Fruit fly (Drosophila melanogaster) whole organism, embryonic: ENCODE data around the gene CG5191.

ENCODE experiments used
- Ada2b ChIP-seq: fragments of 200-800 bp; sonication (Bioruptor generic); IDR thresholded peaks from 2 replicates; pipeline ENCODE4 v1.3.6; 2022; ENCODE audit warnings: missing biosample characterization, missing genetic modification characterization
- Atf6 ChIP-seq: fragments of 200-800 bp; sonication (Bioruptor generic); IDR thresholded peaks from 2 replicates; pipeline ENCODE4 v1.3.6; 2022; ENCODE audit warnings: missing biosample characterization, missing genetic modification characterization
- B-H1 ChIP-seq: fragments of 200-800 bp; sonication (Bioruptor generic); IDR thresholded peaks from 3 replicates; pipeline ENCODE4 v1.3.6; 2022; ENCODE audit warnings: missing biosample characterization, missing genetic modification characterization
- Bteb2 ChIP-seq: fragments of 200-800 bp; sonication (Bioruptor generic); optimal IDR thresholded peaks from 2 replicates; lab custom pipeline; 2016; ENCODE audit warnings: missing biosample characterization, missing genetic modification characterization
- CG10565 ChIP-seq: fragments of 200-800 bp; sonication (Bioruptor generic); optimal IDR thresholded peaks from 3 replicates; lab custom pipeline; 2016; ENCODE audit warnings: missing biosample characterization, mild to moderate bottlenecking, missing genetic modification characterization
- CG10654 ChIP-seq: fragments of 200-800 bp; sonication (Bioruptor generic); optimal IDR thresholded peaks from 2 replicates; lab custom pipeline; 2016; ENCODE audit warnings: missing biosample characterization, missing genetic modification characterization
- CG10979 ChIP-seq: fragments of 200-800 bp; sonication (Bioruptor generic); optimal IDR thresholded peaks from 2 replicates; lab custom pipeline; 2018; ENCODE audit warnings: missing biosample characterization, mild to moderate bottlenecking, missing genetic modification characterization, moderate library complexity
- CG12071 ChIP-seq: fragments of 200-800 bp; sonication (Bioruptor generic); optimal IDR thresholded peaks from 3 replicates; lab custom pipeline; 2018; ENCODE audit warnings: missing biosample characterization, mild to moderate bottlenecking, missing genetic modification characterization
- CG13287 ChIP-seq: fragments of 200-800 bp; sonication (Bioruptor generic); IDR thresholded peaks from 2 replicates; pipeline ENCODE4 v1.3.6; 2022; ENCODE audit warnings: missing biosample characterization, missing genetic modification characterization; ENCODE audit not compliant: partially characterized antibody
- CG14860 ChIP-seq: fragments of 200-800 bp; sonication (Bioruptor generic); IDR thresholded peaks from 3 replicates; pipeline ENCODE4 v1.3.6; 2022; ENCODE audit warnings: missing biosample characterization, missing genetic modification characterization; ENCODE audit not compliant: partially characterized antibody
- CG1529 ChIP-seq: fragments of 200-800 bp; sonication (Bioruptor generic); optimal IDR thresholded peaks from 3 replicates; lab custom pipeline; 2018; ENCODE audit warnings: missing biosample characterization, missing genetic modification characterization
- CG1603 ChIP-seq: fragments of 200-800 bp; sonication (Bioruptor generic); optimal IDR thresholded peaks from 2 replicates; lab custom pipeline; 2019; ENCODE audit warnings: missing biosample characterization, mild to moderate bottlenecking, missing genetic modification characterization, moderate library complexity
- CG17385 ChIP-seq: fragments of 200-800 bp; sonication (Bioruptor generic); optimal IDR thresholded peaks from 3 replicates; lab custom pipeline; 2018; ENCODE audit warnings: missing biosample characterization, mild to moderate bottlenecking, missing genetic modification characterization
- CG1792 ChIP-seq: fragments of 200-800 bp; sonication (Bioruptor generic); optimal IDR thresholded peaks from 2 replicates; lab custom pipeline; 2016; ENCODE audit warnings: missing biosample characterization, missing genetic modification characterization
- CG18262 ChIP-seq: fragments of 200-800 bp; optimal IDR thresholded peaks from 3 replicates; lab custom pipeline; 2019; ENCODE audit warnings: missing biosample characterization, mild to moderate bottlenecking, missing genetic modification characterization, moderate library complexity
- CG18619 ChIP-seq: fragments of 200-800 bp; sonication (Bioruptor generic); optimal IDR thresholded peaks from 3 replicates; lab custom pipeline; 2017; ENCODE audit warnings: missing biosample characterization, mild to moderate bottlenecking, missing genetic modification characterization
- CG3065 ChIP-seq: fragments of 200-800 bp; sonication (Bioruptor generic); optimal IDR thresholded peaks from 2 replicates; lab custom pipeline; 2016; ENCODE audit warnings: missing biosample characterization, missing genetic modification characterization
- CG3847 ChIP-seq: fragments of 200-800 bp; sonication (Bioruptor generic); IDR thresholded peaks from 2 replicates; pipeline ENCODE4 v1.3.6; 2022; ENCODE audit warnings: missing biosample characterization, missing genetic modification characterization
- CG4282 ChIP-seq: fragments of 200-800 bp; sonication (Bioruptor generic); optimal IDR thresholded peaks from 2 replicates; lab custom pipeline; 2016; ENCODE audit warnings: missing biosample characterization, missing genetic modification characterization
- CG4328 ChIP-seq: fragments of 200-800 bp; sonication (Bioruptor generic); optimal IDR thresholded peaks from 3 replicates; lab custom pipeline; 2017; ENCODE audit warnings: missing biosample characterization, missing genetic modification reagents, missing genetic modification characterization
- CG6854 ChIP-seq: fragments of 200-800 bp; sonication (Bioruptor generic); optimal IDR thresholded peaks from 3 replicates; lab custom pipeline; 2017; ENCODE audit warnings: missing biosample characterization, mild to moderate bottlenecking, missing genetic modification characterization
- CG8765 ChIP-seq: fragments of 200-800 bp; sonication (Bioruptor generic); IDR thresholded peaks from 2 replicates; pipeline ENCODE4 v1.3.6; 2022; ENCODE audit warnings: missing biosample characterization, missing genetic modification characterization
- CG9817 ChIP-seq: fragments of 200-800 bp; sonication (Bioruptor generic); optimal IDR thresholded peaks from 2 replicates; lab custom pipeline; 2018; ENCODE audit warnings: missing biosample characterization, mild to moderate bottlenecking, missing genetic modification characterization, moderate library complexity
- HLH54F ChIP-seq: fragments of 200-800 bp; sonication (Bioruptor generic); optimal IDR thresholded peaks from 3 replicates; lab custom pipeline; 2016; ENCODE audit warnings: missing biosample characterization, missing genetic modification characterization
- Hr3 ChIP-seq: fragments of 200-800 bp; sonication (Bioruptor generic); optimal IDR thresholded peaks from 3 replicates; lab custom pipeline; 2016; ENCODE audit warnings: missing biosample characterization, missing genetic modification characterization
- Jarid2 ChIP-seq: fragments of 200-800 bp; sonication (Bioruptor generic); optimal IDR thresholded peaks from 3 replicates; lab custom pipeline; 2017; ENCODE audit warnings: mild to moderate bottlenecking, missing biosample characterization, missing genetic modification reagents, missing genetic modification characterization
- Max ChIP-seq: fragments of 200-800 bp; sonication (Bioruptor generic); optimal IDR thresholded peaks from 2 replicates; lab custom pipeline; 2016; ENCODE audit warnings: missing biosample characterization, mild to moderate bottlenecking, missing genetic modification characterization
- NFAT ChIP-seq: fragments of 200-800 bp; sonication (Bioruptor generic); IDR thresholded peaks from 2 replicates; pipeline ENCODE4 v1.3.6; 2022; ENCODE audit warnings: missing biosample characterization, missing genetic modification characterization
- Ptx1 ChIP-seq: fragments of 200-800 bp; sonication (Bioruptor generic); IDR thresholded peaks from 2 replicates; pipeline ENCODE4 v1.3.6; 2022; ENCODE audit warnings: missing biosample characterization, missing genetic modification characterization
- Stat92E ChIP-seq, 3 experiments: fragments of >200 bp in 2 of 3; fragments of 200-800 bp in 1 of 3; sonication (Bioruptor generic) in 1 of 3; optimal IDR thresholded peaks; 2 replicates each; lab custom pipeline; 2017 to 2019; ENCODE audit warnings: missing biosample characterization in 3 of 3, missing genetic modification characterization in 3 of 3, mild to moderate bottlenecking in 1 of 3, moderate library complexity in 1 of 3
- Trl ChIP-seq, 3 experiments: fragments of >200 bp in 2 of 3; fragments of 200-800 bp in 1 of 3; sonication (Bioruptor generic) in 1 of 3; optimal IDR thresholded peaks; 2 replicates in 1 of 3; 3 replicates in 2 of 3; lab custom pipeline; 2016 to 2017; ENCODE audit warnings: missing biosample characterization in 1 of 3, missing genetic modification characterization in 1 of 3
- bsh ChIP-seq, 2 experiments: fragments of 200-800 bp; sonication (Bioruptor generic); optimal IDR thresholded peaks; 2 replicates each; lab custom pipeline; 2017 to 2018; ENCODE audit warnings: mild to moderate bottlenecking in 2 of 2, missing biosample characterization in 2 of 2, missing genetic modification characterization in 2 of 2, moderate library complexity in 1 of 2
- cato ChIP-seq: fragments of 200-800 bp; sonication (Bioruptor generic); optimal IDR thresholded peaks from 2 replicates; lab custom pipeline; 2016; ENCODE audit warnings: missing biosample characterization, missing genetic modification characterization, borderline replicate concordance
- chif ChIP-seq, 2 experiments: fragments of 200-800 bp; sonication (Bioruptor generic); optimal IDR thresholded peaks; 3 replicates each; lab custom pipeline; 2016; ENCODE audit warnings: missing biosample characterization in 2 of 2, missing genetic modification characterization in 2 of 2
- chm ChIP-seq: fragments of 200-800 bp; sonication (Bioruptor generic); IDR thresholded peaks from 2 replicates; pipeline ENCODE4 v1.3.6; 2022; ENCODE audit warnings: missing biosample characterization, missing genetic modification characterization
- eve ChIP-seq, 2 experiments: fragments of >200 bp; optimal IDR thresholded peaks; 2 replicates each; lab custom pipeline; 2017; ENCODE audit warnings: missing biosample characterization in 2 of 2, missing genetic modification characterization in 2 of 2
- fd3F ChIP-seq: fragments of 200-800 bp; sonication (Bioruptor generic); optimal IDR thresholded peaks from 2 replicates; lab custom pipeline; 2018; ENCODE audit warnings: missing biosample characterization, mild to moderate bottlenecking, missing genetic modification characterization, moderate library complexity
- hkb ChIP-seq, 2 experiments: fragments of 200-800 bp in 1 of 2; fragments of >200 bp in 1 of 2; sonication (Bioruptor generic) in 1 of 2; IDR thresholded peaks in 1 of 2; optimal IDR thresholded peaks in 1 of 2; 2 replicates each; pipeline versions ENCODE4 v1.3.6 to Lab custom; 2017 to 2022; ENCODE audit warnings: missing biosample characterization in 1 of 2, missing genetic modification characterization in 1 of 2
- jigr1 ChIP-seq: fragments of 200-800 bp; sonication (Bioruptor generic); IDR thresholded peaks from 3 replicates; pipeline ENCODE4 v1.3.6; 2022; ENCODE audit warnings: missing biosample characterization, missing genetic modification characterization
- nmo ChIP-seq: fragments of 200-800 bp; sonication (Bioruptor generic); optimal IDR thresholded peaks from 2 replicates; lab custom pipeline; 2018; ENCODE audit warnings: missing biosample characterization, mild to moderate bottlenecking, missing genetic modification characterization, moderate library complexity
- nom ChIP-seq: fragments of 200-800 bp; sonication (Bioruptor generic); optimal IDR thresholded peaks from 2 replicates; lab custom pipeline; 2017; ENCODE audit warnings: missing biosample characterization, missing genetic modification characterization, mild to moderate bottlenecking, moderate library complexity, missing genetic modification reagents
- pan ChIP-seq, 4 experiments: fragments of >200 bp in 3 of 4; fragments of 200-800 bp in 1 of 4; sonication (Bioruptor generic) in 1 of 4; optimal IDR thresholded peaks in 3 of 4; IDR thresholded peaks in 1 of 4; 2 replicates each; pipeline versions ENCODE4 v1.3.6 to Lab custom; 2017 to 2022; ENCODE audit warnings: missing biosample characterization in 2 of 4, missing genetic modification characterization in 2 of 4, mixed read lengths in 1 of 4
- sens ChIP-seq: fragments of 200-800 bp; sonication (Bioruptor generic); peaks from one replicate; lab custom pipeline; 2016; ENCODE audit warnings: missing biosample characterization, missing genetic modification characterization
- sima ChIP-seq: fragments of 200-800 bp; sonication (Bioruptor generic); optimal IDR thresholded peaks from 2 replicates; lab custom pipeline; 2016; ENCODE audit warnings: missing biosample characterization, missing genetic modification characterization
- slbo ChIP-seq: fragments of 200-800 bp; sonication (Bioruptor generic); IDR thresholded peaks from 2 replicates; pipeline ENCODE4 v1.3.6; 2022; ENCODE audit warnings: missing biosample characterization, missing genetic modification characterization
- stc ChIP-seq: fragments of 200-800 bp; sonication (Bioruptor generic); IDR thresholded peaks from 2 replicates; pipeline ENCODE4 v1.3.6; 2022; ENCODE audit warnings: missing biosample characterization, missing genetic modification characterization
- usp ChIP-seq: fragments of >200 bp; optimal IDR thresholded peaks from 2 replicates; lab custom pipeline; 2017; ENCODE audit warnings: missing biosample characterization, missing genetic modification characterization
- vnd ChIP-seq: fragments of 200-800 bp; sonication (Bioruptor generic); IDR thresholded peaks from 3 replicates; pipeline ENCODE4 v1.3.6; 2022; ENCODE audit warnings: missing biosample characterization, missing genetic modification characterization; ENCODE audit not compliant: partially characterized antibody
- zf30C ChIP-seq: fragments of 200-800 bp; sonication (Bioruptor generic); optimal IDR thresholded peaks from 3 replicates; lab custom pipeline; 2018; ENCODE audit warnings: missing biosample characterization, mild to moderate bottlenecking, missing genetic modification characterization

The CG5191 gene

DNA sequence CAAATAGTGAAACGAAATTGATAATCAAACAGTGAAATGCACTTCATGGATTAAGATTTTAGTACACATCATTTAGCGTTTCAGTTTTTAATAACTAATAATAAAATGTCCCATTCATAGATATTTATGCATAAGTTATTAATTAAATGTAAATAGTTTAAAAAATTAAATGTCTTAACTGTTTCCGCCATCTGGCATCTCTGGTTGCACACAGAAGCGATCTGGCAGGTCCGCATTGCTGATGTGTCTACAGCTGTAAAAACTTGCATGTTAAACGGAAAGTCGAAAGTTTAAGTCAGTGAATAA is 27.8 kb downstream of the CG5191 start, which contains the start of gene Srp72 (continued):
- TF ChIP-seq Ptx1 (GFP tag; lab: Robert Waterston, UW) = peak; percentile 42; the same call in 1 of the 2 replicates
- TF ChIP-seq usp (GFP tag; lab: Kevin White, UChicago) = no peak
- TF ChIP-seq cato (GFP tag; lab: Kevin White, UChicago) = no peak
- TF ChIP-seq CG1603 (tag; lab: Kevin White, UChicago) = no peak
- no peak for TF ChIP-seq CG8765 (GFP tag; lab: Robert Waterston, UW)
- no peak for TF ChIP-seq sima
- TF ChIP-seq stc (GFP tag; lab: Robert Waterston, UW) = peak; percentile 45; the same call in 1 of the 2 replicates
- TF ChIP-seq CG10565 = peak; percentile 28
- no peak for TF ChIP-seq eve (GFP tag; optimal IDR thresholded peaks at IDR 0.05; lab: Kevin White, UChicago)
- TF ChIP-seq CG9817 (tag; lab: Kevin White, UChicago) = peak; percentile 44
- TF ChIP-seq Hr3 = no peak
- TF ChIP-seq nom = no peak
- peak; percentile 34 for TF ChIP-seq CG18262
- TF ChIP-seq jigr1 = peak; percentile 52; the same call in 1 of the 3 replicates
- TF ChIP-seq vnd = no peak
- peak; percentile 63 for TF ChIP-seq nmo
- TF ChIP-seq CG3847 = peak; percentile 62
- TF ChIP-seq CG18619 (GFP tag; lab: Kevin White, UChicago) = no peak
- no peak for TF ChIP-seq CG12071 (GFP tag; lab: Kevin White, UChicago)
- TF ChIP-seq Max = peak; percentile 50
- peak; percentile 51 for TF ChIP-seq CG10654 (GFP tag; lab: Kevin White, UChicago)
- no peak for TF ChIP-seq Jarid2
- TF ChIP-seq CG4282 (GFP tag; lab: Kevin White, UChicago) = no peak
- TF ChIP-seq chm (GFP tag; lab: Robert Waterston, UW) = peak; percentile 23; the same call in 1 of the 2 replicates
- TF ChIP-seq fd3F (GFP tag; lab: Kevin White, UChicago) = no peak
- no peak for TF ChIP-seq CG3065 (GFP tag; lab: Kevin White, UChicago)
- no peak for TF ChIP-seq pan (optimal IDR thresholded peaks at IDR 0.05; lab: Kevin White, UChicago)
- TF ChIP-seq pan (GFP tag; optimal IDR thresholded peaks at IDR 0.05 in 1 of 2, IDR thresholded peaks at IDR 0.05 in 1 of 2) = peak in 1 of 2 experiments; percentile 65
- TF ChIP-seq NFAT = no peak
- TF ChIP-seq CG14860 (GFP tag; lab: Robert Waterston, UW) = no peak
- TF ChIP-seq CG4328 (GFP tag; lab: Kevin White, UChicago) = peak; percentile 29
- peak in 1 of 2 experiments; percentile 47 for TF ChIP-seq bsh (GFP tag; optimal IDR thresholded peaks at IDR 0.05; lab: Kevin White, UChicago)
- TF ChIP-seq Stat92E (GFP tag; optimal IDR thresholded peaks at IDR 0.05; lab: Kevin White, UChicago) = no peak
- TF ChIP-seq slbo (GFP tag; lab: Robert Waterston, UW) = peak; percentile 70
- peak; percentile 25; the same call in 2 of the 3 replicates for TF ChIP-seq B-H1 (GFP tag; lab: Robert Waterston, UW)
- no peak for TF ChIP-seq zf30C
- no peak for TF ChIP-seq Bteb2 (GFP tag; lab: Kevin White, UChicago)
- TF ChIP-seq Trl (optimal IDR thresholded peaks at IDR 0.05; lab: Kevin White, UChicago) = no peak
- TF ChIP-seq Trl (GFP tag; optimal IDR thresholded peaks at IDR 0.05; lab: Kevin White, UChicago) = peak; percentile 0
- no peak for TF ChIP-seq hkb (optimal IDR thresholded peaks at IDR 0.05; lab: Kevin White, UChicago)
- TF ChIP-seq hkb (GFP tag; IDR thresholded peaks at IDR 0.05; lab: Robert Waterston, UW) = peak; percentile 63
- TF ChIP-seq Atf6 (GFP tag; lab: Robert Waterston, UW) = peak; percentile 47; the same call in 1 of the 2 replicates
- TF ChIP-seq HLH54F (GFP tag; lab: Kevin White, UChicago) = peak; percentile 2
- no peak for TF ChIP-seq CG1792 (GFP tag; lab: Kevin White, UChicago)
- TF ChIP-seq CG13287 (GFP tag; lab: Robert Waterston, UW) = no peak
- TF ChIP-seq chif (GFP tag; optimal IDR thresholded peaks at IDR 0.05; lab: Kevin White, UChicago) = no peak
- peak; percentile 23 for TF ChIP-seq CG1529 (GFP tag; lab: Kevin White, UChicago)
- peak; percentile 42 for TF ChIP-seq CG17385
- peak; percentile 38 for TF ChIP-seq Ada2b (GFP tag; lab: Robert Waterston, UW)
- TF ChIP-seq CG10979 (tag; lab: Kevin White, UChicago) = peak; percentile 11
- peak; percentile 82 for TF ChIP-seq sens (GFP tag; lab: Kevin White, UChicago)
- no peak for TF ChIP-seq CG6854 (GFP tag; lab: Kevin White, UChicago)
